Worm (Caenorhabditis elegans) whole organism, L3 larva: Measurements from ENCODE around the gene gldi-10.
A peak's percentile ranks its signal among the peaks of the same experiment; 100 is the strongest.

Experiments
- ZK546.5 ChIP-seq: sonication (generic microtip); optimal IDR thresholded peaks from 2 replicates; lab custom pipeline; 2017; ENCODE audit warnings: missing biosample characterization, missing genetic modification characterization
- ama-1 ChIP-seq: fragments of 150-350 bp; optimal IDR thresholded peaks from 2 replicates; lab custom pipeline; 2018
- ceh-16 ChIP-seq: sonication (generic microtip); optimal IDR thresholded peaks from 2 replicates; lab custom pipeline; 2017; ENCODE audit warnings: missing biosample characterization, missing genetic modification characterization
- ceh-28 ChIP-seq: fragments of 150-350 bp; optimal IDR thresholded peaks from 2 replicates; lab custom pipeline; 2014; ENCODE audit warnings: missing biosample characterization, missing genetic modification reagents, missing genetic modification characterization
- ceh-82 ChIP-seq: fragments of 150-350 bp; optimal IDR thresholded peaks from 2 replicates; lab custom pipeline; 2014; ENCODE audit warnings: missing biosample characterization, missing genetic modification characterization
- ceh-9 ChIP-seq: sonication (generic microtip); optimal IDR thresholded peaks from 2 replicates; lab custom pipeline; 2018; ENCODE audit warnings: missing biosample characterization, missing genetic modification characterization
- egl-5 ChIP-seq: fragments of 150-350 bp; optimal IDR thresholded peaks from 2 replicates; lab custom pipeline; 2017; ENCODE audit warnings: missing biosample characterization, missing genetic modification reagents, missing genetic modification characterization, inconsistent platforms
- elt-1 ChIP-seq: fragments of 150-350 bp; optimal IDR thresholded peaks from 2 replicates; lab custom pipeline; 2014; ENCODE audit warnings: missing biosample characterization, missing genetic modification characterization
- eor-1 ChIP-seq, 2 experiments: fragments of 150-350 bp; optimal IDR thresholded peaks; 2 replicates each; lab custom pipeline; 2014 to 2018; ENCODE audit warnings: missing biosample characterization in 2 of 2, missing genetic modification characterization in 2 of 2
- fkh-10 ChIP-seq: sonication (generic microtip); optimal IDR thresholded peaks from 2 replicates; lab custom pipeline; 2017; ENCODE audit warnings: missing biosample characterization, missing genetic modification reagents, missing genetic modification characterization
- fkh-2 ChIP-seq: fragments of 150-350 bp; optimal IDR thresholded peaks from 2 replicates; lab custom pipeline; 2014; ENCODE audit warnings: missing biosample characterization, missing genetic modification reagents, missing genetic modification characterization
- fos-1 ChIP-seq: fragments of 150-350 bp; optimal IDR thresholded peaks from 2 replicates; lab custom pipeline; 2014; ENCODE audit warnings: missing biosample characterization, missing genetic modification characterization
- hmg-11 ChIP-seq: sonication (generic microtip); optimal IDR thresholded peaks from 2 replicates; lab custom pipeline; 2016; ENCODE audit warnings: missing genetic modification characterization, missing compliant biosample characterization
- jun-1 ChIP-seq: fragments of 150-350 bp; optimal IDR thresholded peaks from 2 replicates; lab custom pipeline; 2014; ENCODE audit warnings: missing biosample characterization, missing genetic modification reagents, missing genetic modification characterization
- lin-15B ChIP-seq: fragments of 150-350 bp; optimal IDR thresholded peaks from 2 replicates; lab custom pipeline; 2014; ENCODE audit warnings: missing biosample characterization, missing genetic modification characterization
- nfya-1 ChIP-seq: sonication (generic microtip); optimal IDR thresholded peaks from 2 replicates; lab custom pipeline; 2017; ENCODE audit warnings: missing genetic modification characterization, mild to moderate bottlenecking, missing compliant biosample characterization, antibody characterized with exemption, moderate library complexity; ENCODE audit not compliant: insufficient read depth
- nhr-11 ChIP-seq: fragments of 150-350 bp; optimal IDR thresholded peaks from 2 replicates; lab custom pipeline; 2014; ENCODE audit warnings: missing biosample characterization, missing genetic modification characterization
- nhr-12 ChIP-seq: fragments of 150-350 bp; optimal IDR thresholded peaks from 2 replicates; lab custom pipeline; 2014; ENCODE audit warnings: missing biosample characterization, missing genetic modification characterization
- nhr-23 ChIP-seq: fragments of 150-350 bp; optimal IDR thresholded peaks from 2 replicates; lab custom pipeline; 2014; ENCODE audit warnings: missing biosample characterization, missing genetic modification reagents, missing genetic modification characterization
- nhr-25 ChIP-seq: sonication (generic microtip); optimal IDR thresholded peaks from 2 replicates; lab custom pipeline; 2017; ENCODE audit warnings: missing biosample characterization, missing genetic modification characterization
- nhr-28 ChIP-seq: fragments of 150-350 bp; optimal IDR thresholded peaks from 2 replicates; lab custom pipeline; 2014; ENCODE audit warnings: missing biosample characterization, missing genetic modification characterization
- nhr-43 ChIP-seq: sonication (generic microtip); optimal IDR thresholded peaks from 2 replicates; lab custom pipeline; 2016; ENCODE audit warnings: mild to moderate bottlenecking, missing genetic modification characterization, missing compliant biosample characterization; ENCODE audit not compliant: poor library complexity, severe bottlenecking
- nhr-67 ChIP-seq: fragments of 150-350 bp; optimal IDR thresholded peaks from 2 replicates; lab custom pipeline; 2014; ENCODE audit warnings: missing biosample characterization, missing genetic modification characterization
- nhr-77 ChIP-seq: fragments of 150-350 bp; optimal IDR thresholded peaks from 2 replicates; lab custom pipeline; 2014; ENCODE audit warnings: missing biosample characterization, missing genetic modification characterization
- pqm-1 ChIP-seq: fragments of 150-350 bp; optimal IDR thresholded peaks from 2 replicates; lab custom pipeline; 2017; ENCODE audit warnings: missing biosample characterization, missing genetic modification characterization, inconsistent platforms
- sea-2 ChIP-seq: fragments of 150-350 bp; sonication (generic microtip); optimal IDR thresholded peaks from 4 replicates; lab custom pipeline; 2014; ENCODE audit warnings: missing biosample characterization, missing genetic modification reagents, missing genetic modification characterization
- skn-1 ChIP-seq: fragments of 150-350 bp; optimal IDR thresholded peaks from 2 replicates; lab custom pipeline; 2014; ENCODE audit warnings: missing biosample characterization, missing genetic modification characterization
- snpc-4 ChIP-seq: fragments of 150-350 bp; optimal IDR thresholded peaks from 2 replicates; lab custom pipeline; 2014; ENCODE audit warnings: missing biosample characterization, missing genetic modification characterization
- tbx-2 ChIP-seq: sonication (generic microtip); optimal IDR thresholded peaks from 2 replicates; lab custom pipeline; 2016; ENCODE audit warnings: mild to moderate bottlenecking, missing genetic modification characterization, missing compliant biosample characterization
- unc-62 ChIP-seq: fragments of 150-350 bp; sonication (generic microtip); optimal IDR thresholded peaks from 4 replicates; lab custom pipeline; 2014; ENCODE audit warnings: missing biosample characterization, missing genetic modification reagents, missing genetic modification characterization
- zag-1 ChIP-seq: fragments of 150-350 bp; optimal IDR thresholded peaks from 2 replicates; lab custom pipeline; 2014; ENCODE audit warnings: missing biosample characterization, missing genetic modification characterization
- ztf-11 ChIP-seq: fragments of 150-350 bp; optimal IDR thresholded peaks from 2 replicates; lab custom pipeline; 2014; ENCODE audit warnings: missing biosample characterization, missing genetic modification characterization
- ztf-4 ChIP-seq: fragments of 150-350 bp; optimal IDR thresholded peaks from 2 replicates; lab custom pipeline; 2014; ENCODE audit warnings: missing biosample characterization, missing genetic modification characterization

The gldi-10 gene

ce11 chrIV:9078469-9078868 lies 20.6 kb upstream of the gldi-10 start, which contains the start of gene mans-4:
Gene mans-4 (minus strand): TSS chrIV:9078569.
- no peak for TF ChIP-seq nhr-23 (tag; lab: Kevin White, UChicago)
- TF ChIP-seq ceh-9 (tag; lab: Kevin White, UChicago) = no peak
- no peak for TF ChIP-seq fkh-10
- no peak for TF ChIP-seq egl-5 (tag; lab: Kevin White, UChicago)
- no peak for TF ChIP-seq nhr-77
- TF ChIP-seq elt-1 (tag; lab: Kevin White, UChicago) = no peak
- no peak for TF ChIP-seq ztf-4 (tag; lab: Kevin White, UChicago)
- no peak for TF ChIP-seq ama-1
- TF ChIP-seq nhr-67 (tag; lab: Kevin White, UChicago) = no peak
- no peak for TF ChIP-seq pqm-1 (tag; lab: Kevin White, UChicago)
- TF ChIP-seq ZK546.5 (tag; lab: Kevin White, UChicago) = no peak
- no peak for TF ChIP-seq fos-1 (tag; lab: Kevin White, UChicago)
- no peak for TF ChIP-seq unc-62

ce11 chrIV:9079330-9079729 lies 19.7 kb upstream of the gldi-10 start:
- TF ChIP-seq hmg-11 (tag; lab: Kevin White, UChicago) (no peak), egl-5 (tag; lab: Kevin White, UChicago) (peak; percentile 70), ceh-28 (tag; lab: Kevin White, UChicago) (no peak), skn-1 (no peak), fkh-10 (no peak), lin-15B (tag; lab: Kevin White, UChicago) (no peak)

- peak; percentile 7 for TF ChIP-seq nfya-1 (tag; lab: Kevin White, UChicago)
- TF ChIP-seq unc-62 = no peak
- TF ChIP-seq egl-5 (tag; lab: Kevin White, UChicago) = peak; percentile 59
These were observed 18.8 kb upstream of the gldi-10 start for ce11 chrIV:9080201-9080600.

- TF ChIP-seq ceh-82 = no peak
- TF ChIP-seq ztf-11 (tag; lab: Kevin White, UChicago) = no peak
- TF ChIP-seq eor-1 (tag; optimal IDR thresholded peaks at IDR 0.05; lab: Kevin White, UChicago) = no peak
- no peak for TF ChIP-seq nhr-28 (tag; lab: Kevin White, UChicago)
- no peak for TF ChIP-seq ama-1
These were observed 17.0 kb upstream of the gldi-10 start, which contains the start of gene twk-8 for ce11 chrIV:9082055-9082454. Gene twk-8 (plus strand): TSS chrIV:9082355.

- TF ChIP-seq egl-5 (tag; lab: Kevin White, UChicago) (peak; percentile 2), nhr-11 (tag; lab: Kevin White, UChicago) (no peak)
These were observed 10.7 kb upstream of the gldi-10 start, which contains the start of gene msa-1 for ce11 chrIV:9088294-9088693. Gene msa-1 (plus strand): TSS chrIV:9088594.

ce11 chrIV:9090538-9091195 lies 8.4 kb upstream of the gldi-10 start:
- TF ChIP-seq ama-1 (peak; percentile 6), ztf-11 (tag; lab: Kevin White, UChicago) (no peak), nhr-12 (tag; lab: Kevin White, UChicago) (no peak), ceh-16 (tag; lab: Kevin White, UChicago) (no peak), elt-1 (tag; lab: Kevin White, UChicago) (peak; percentile 12), tbx-2 (no peak), nhr-25 (tag; lab: Kevin White, UChicago) (peak; percentile 42), zag-1 (tag; lab: Kevin White, UChicago) (no peak), fkh-2 (tag; lab: Kevin White, UChicago) (no peak), sea-2 (no peak), snpc-4 (tag; lab: Kevin White, UChicago) (no peak), nhr-43 (tag; lab: Kevin White, UChicago) (no peak), jun-1 (no peak), hmg-11 (tag; lab: Kevin White, UChicago) (no peak)
